Worm (Caenorhabditis elegans) whole organism, L4/young adult: Measurements from ENCODE around the gene srj-23.

Source experiments
- dao-5 ChIP-seq: sonication (generic microtip); optimal IDR thresholded peaks from 2 replicates; lab custom pipeline; 2016; ENCODE audit warnings: missing genotype, missing genetic modification characterization, moderate library complexity, missing compliant biosample characterization
- him-1 ChIP-seq: sonication (generic microtip); optimal IDR thresholded peaks from 2 replicates; lab custom pipeline; 2016; ENCODE audit warnings: missing genotype, missing genetic modification reagents, missing genetic modification characterization, missing compliant biosample characterization

DNA sequence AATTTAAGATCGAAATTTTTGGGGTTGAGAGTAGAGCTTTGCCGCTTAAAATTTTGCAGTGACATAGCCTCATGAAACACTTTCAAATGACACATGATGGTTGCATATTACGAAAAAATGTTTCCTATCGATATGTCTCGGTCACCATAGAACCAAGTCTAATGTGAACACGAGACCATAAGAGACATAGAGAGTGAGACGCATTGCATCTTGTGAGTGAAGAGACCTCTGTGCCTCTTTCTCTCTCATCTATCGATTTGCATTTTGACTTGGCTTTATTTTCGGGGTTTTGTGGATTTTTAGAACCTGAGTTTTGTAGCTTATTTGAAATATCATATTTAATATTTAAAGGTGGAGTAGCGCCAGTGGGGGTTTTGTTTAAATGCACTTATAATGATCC, 15.5 kb downstream of the srj-23 start:
- TF ChIP-seq him-1 (tag; lab: Kevin White, UChicago) = no peak
- TF ChIP-seq dao-5 (tag; lab: Kevin White, UChicago) = no peak
